Fruit fly (Drosophila melanogaster): ENCODE measurements around the gene CG32109.

Gene CG32109

DNA sequence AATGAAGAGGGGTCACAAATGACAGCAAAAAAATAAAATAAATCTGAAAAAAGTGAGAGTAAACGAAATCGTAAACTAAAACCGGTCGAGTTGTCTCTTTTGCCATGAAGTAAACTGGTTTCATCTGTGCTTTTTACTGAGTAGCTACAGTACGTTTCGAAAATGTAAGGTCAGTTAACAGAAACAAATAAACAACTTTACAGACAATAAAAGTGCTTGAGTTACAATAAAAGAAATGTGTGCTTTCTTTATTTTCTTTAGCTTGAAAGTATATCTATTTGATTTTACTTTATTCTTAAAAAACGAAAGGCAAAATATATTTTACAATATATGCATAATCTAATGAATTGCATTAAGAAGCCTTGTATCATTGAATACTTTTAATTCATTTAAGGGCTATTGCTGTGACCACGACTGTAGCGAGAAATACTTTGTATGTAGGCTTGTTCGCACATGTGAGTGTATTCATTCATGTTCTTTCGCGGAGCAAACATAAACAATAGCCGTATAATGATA is 47.8 kb downstream of the CG32109 start (continued):
- no peak for TF ChIP-seq CG7928 (GFP tag; optimal IDR thresholded peaks at IDR 0.05)
- TF ChIP-seq NC2β (GFP tag; optimal IDR thresholded peaks at IDR 0.05): peak; percentile 1
- no peak for TF ChIP-seq CG4707 (GFP tag; optimal IDR thresholded peaks at IDR 0.05)
- no peak for TF ChIP-seq fd64A (GFP tag; optimal IDR thresholded peaks at IDR 0.05)
- peak; percentile 86 for TF ChIP-seq nom (GFP tag; optimal IDR thresholded peaks at IDR 0.05)
- no peak for TF ChIP-seq unc-4 (GFP tag; IDR thresholded peaks at IDR 0.05; ENCODE audit: partially characterized antibody)
- no peak for TF ChIP-seq grn (GFP tag; optimal IDR thresholded peaks at IDR 0.05)
- TF ChIP-seq CG10147 (GFP tag; optimal IDR thresholded peaks at IDR 0.05): peak; percentile 75
- peak; percentile 52 for TF ChIP-seq CG9727 (GFP tag; optimal IDR thresholded peaks at IDR 0.05)
- peak; percentile 35; the same call in 1 of the 2 replicates for TF ChIP-seq E2f2 (GFP tag; IDR thresholded peaks at IDR 0.05)
- peak; percentile 79 for TF ChIP-seq CG2712 (tag; optimal IDR thresholded peaks at IDR 0.05)
- no peak for TF ChIP-seq CG11723 (GFP tag; optimal IDR thresholded peaks at IDR 0.05)
- no peak for TF ChIP-seq zfh1 (GFP tag; IDR thresholded peaks at IDR 0.05)
- peak; percentile 0 for TF ChIP-seq CG9609 (GFP tag; optimal IDR thresholded peaks at IDR 0.05)
- peak; percentile 73 for TF ChIP-seq CG30403 (GFP tag; optimal IDR thresholded peaks at IDR 0.05)
- no peak for TF ChIP-seq CG8281 (tag; optimal IDR thresholded peaks at IDR 0.05)
- no peak for TF ChIP-seq bowl (GFP tag; IDR thresholded peaks at IDR 0.05)
- TF ChIP-seq CG4424 (GFP tag; optimal IDR thresholded peaks at IDR 0.05): peak; percentile 58
- TF ChIP-seq Taf1 (GFP tag; IDR thresholded peaks at IDR 0.05): no peak
- TF ChIP-seq CG4730 (GFP tag; IDR thresholded peaks at IDR 0.05): no peak
- no peak for TF ChIP-seq CG4617 (GFP tag; optimal IDR thresholded peaks at IDR 0.05; ENCODE audit: borderline replicate concordance)
- no peak for TF ChIP-seq CG30431 (GFP tag; optimal IDR thresholded peaks at IDR 0.05)
- no peak for TF ChIP-seq hkb (optimal IDR thresholded peaks at IDR 0.05)
- peak; percentile 69 for TF ChIP-seq hkb (GFP tag; IDR thresholded peaks at IDR 0.05)
- TF ChIP-seq Ravus (GFP tag; IDR thresholded peaks at IDR 0.05): no peak
- peak; percentile 54 for TF ChIP-seq Hr3 (GFP tag; optimal IDR thresholded peaks at IDR 0.05)
- no peak for TF ChIP-seq zen2 (GFP tag; IDR thresholded peaks at IDR 0.05; ENCODE audit: partially characterized antibody)
- no peak for TF ChIP-seq en (GFP tag; optimal IDR thresholded peaks at IDR 0.05)
- peak; percentile 92 for TF ChIP-seq CG11695 (GFP tag; IDR thresholded peaks at IDR 0.05)
- TF ChIP-seq lilli (GFP tag; optimal IDR thresholded peaks at IDR 0.05): peak; percentile 60
- peak; percentile 62 for TF ChIP-seq CG32532 (GFP tag; IDR thresholded peaks at IDR 0.05)
- peak; percentile 47 for TF ChIP-seq CG3847 (GFP tag; IDR thresholded peaks at IDR 0.05)
- peak; percentile 10 for TF ChIP-seq CG18476 (GFP tag; optimal IDR thresholded peaks at IDR 0.05)
- TF ChIP-seq bab2 (GFP tag; optimal IDR thresholded peaks at IDR 0.05): peak; percentile 50
- no peak for TF ChIP-seq CG6765 (GFP tag; optimal IDR thresholded peaks at IDR 0.05)
- no peak for TF ChIP-seq fd102C (GFP tag; optimal IDR thresholded peaks at IDR 0.05)
- TF ChIP-seq Dfd (GFP tag; optimal IDR thresholded peaks at IDR 0.05): no peak
- peak; percentile 82 for TF ChIP-seq sqz (GFP tag; optimal IDR thresholded peaks at IDR 0.05)
- peak; percentile 40 for TF ChIP-seq Nf-YB (GFP tag; optimal IDR thresholded peaks at IDR 0.05)
- TF ChIP-seq Atf3 (GFP tag; optimal IDR thresholded peaks at IDR 0.05): no peak
- TF ChIP-seq chn (GFP tag; optimal IDR thresholded peaks at IDR 0.05): no peak
- TF ChIP-seq vvl (GFP tag; IDR thresholded peaks at IDR 0.05): peak; percentile 55
- TF ChIP-seq CG14860 (GFP tag; IDR thresholded peaks at IDR 0.05; ENCODE audit: partially characterized antibody): no peak
- TF ChIP-seq nmo (GFP tag; optimal IDR thresholded peaks at IDR 0.05): peak; percentile 7
- TF ChIP-seq Hsf (GFP tag; optimal IDR thresholded peaks at IDR 0.05): peak; percentile 21
- TF ChIP-seq tap (tag; optimal IDR thresholded peaks at IDR 0.05): peak; percentile 39
- TF ChIP-seq CG10366 (GFP tag; IDR thresholded peaks at IDR 0.05): no peak
- TF ChIP-seq CG42726 (GFP tag; IDR thresholded peaks at IDR 0.05; ENCODE audit: partially characterized antibody): no peak
- no peak for TF ChIP-seq fu2 (GFP tag; optimal IDR thresholded peaks at IDR 0.05)
- peak; percentile 79 for TF ChIP-seq PHDP (tag; optimal IDR thresholded peaks at IDR 0.05)
- TF ChIP-seq CG10654 (GFP tag; optimal IDR thresholded peaks at IDR 0.05): peak; percentile 25
